Fruit fly (Drosophila melanogaster) whole organism, embryonic: ENCODE results near the gene Chchd3.

ENCODE experiments used
- Asciz ChIP-seq: fragments of 200-800 bp; sonication (Bioruptor generic); optimal IDR thresholded peaks from 2 replicates; lab custom pipeline; 2017; ENCODE audit warnings: missing biosample characterization, mild to moderate bottlenecking, missing genetic modification characterization, missing genetic modification reagents
- B-H1 ChIP-seq: fragments of 200-800 bp; sonication (Bioruptor generic); IDR thresholded peaks from 3 replicates; pipeline ENCODE4 v1.3.6; 2022; ENCODE audit warnings: missing biosample characterization, missing genetic modification characterization
- CG10431 ChIP-seq: fragments of 200-800 bp; sonication (Bioruptor generic); optimal IDR thresholded peaks from 3 replicates; lab custom pipeline; 2018; ENCODE audit warnings: missing biosample characterization, mild to moderate bottlenecking, missing genetic modification characterization
- CG11085 ChIP-seq: fragments of 200-800 bp; sonication (Bioruptor generic); IDR thresholded peaks from 2 replicates; pipeline ENCODE4 v1.3.6; 2022; ENCODE audit warnings: missing biosample characterization, missing genetic modification characterization
- CG11093 ChIP-seq: fragments of 200-800 bp; sonication (Bioruptor generic); IDR thresholded peaks from 3 replicates; pipeline ENCODE4 v1.3.6; 2022; ENCODE audit warnings: missing biosample characterization, missing genetic modification characterization
- CG14710 ChIP-seq: fragments of 200-800 bp; sonication (Bioruptor generic); optimal IDR thresholded peaks from 3 replicates; lab custom pipeline; 2019; ENCODE audit warnings: missing biosample characterization, mild to moderate bottlenecking, missing genetic modification characterization, moderate library complexity
- CG15011 ChIP-seq: fragments of 200-800 bp; sonication (Bioruptor generic); optimal IDR thresholded peaks from 3 replicates; lab custom pipeline; 2018; ENCODE audit warnings: missing biosample characterization, mild to moderate bottlenecking, missing genetic modification characterization
- CG15479 ChIP-seq: fragments of 200-800 bp; sonication (Bioruptor generic); optimal IDR thresholded peaks from 3 replicates; lab custom pipeline; 2019; ENCODE audit warnings: missing biosample characterization, mild to moderate bottlenecking, missing genetic modification characterization, moderate library complexity
- CG16863 ChIP-seq: fragments of 200-800 bp; sonication (Bioruptor generic); optimal IDR thresholded peaks from 3 replicates; lab custom pipeline; 2016; ENCODE audit warnings: missing biosample characterization, missing genetic modification characterization
- CG17361 ChIP-seq: fragments of 200-800 bp; sonication (Bioruptor generic); IDR thresholded peaks from 3 replicates; pipeline ENCODE4 v1.3.6; 2022; ENCODE audit warnings: missing biosample characterization, missing genetic modification characterization
- CG2120 ChIP-seq: fragments of 200-800 bp; sonication (Bioruptor generic); optimal IDR thresholded peaks from 3 replicates; lab custom pipeline; 2016; ENCODE audit warnings: missing biosample characterization, missing genetic modification characterization
- CG42726 ChIP-seq: fragments of 200-800 bp; sonication (Bioruptor generic); IDR thresholded peaks from 2 replicates; pipeline ENCODE4 v1.3.6; 2022; ENCODE audit warnings: missing biosample characterization, missing genetic modification characterization; ENCODE audit not compliant: partially characterized antibody
- CG43689 ChIP-seq: fragments of 200-800 bp; sonication (Bioruptor generic); IDR thresholded peaks from 2 replicates; pipeline ENCODE4 v1.3.6; 2022; ENCODE audit warnings: missing biosample characterization, missing genetic modification characterization
- CG4424 ChIP-seq: fragments of 200-800 bp; sonication (Bioruptor generic); optimal IDR thresholded peaks from 3 replicates; lab custom pipeline; 2016; ENCODE audit warnings: missing biosample characterization, missing genetic modification characterization
- CG4707 ChIP-seq: fragments of 200-800 bp; sonication (Bioruptor generic); optimal IDR thresholded peaks from 2 replicates; lab custom pipeline; 2018; ENCODE audit warnings: missing biosample characterization, mild to moderate bottlenecking, missing genetic modification characterization, moderate library complexity
- CG6654 ChIP-seq: fragments of 200-800 bp; sonication (Bioruptor generic); optimal IDR thresholded peaks from 2 replicates; lab custom pipeline; 2017; ENCODE audit warnings: missing biosample characterization, mild to moderate bottlenecking, missing genetic modification characterization
- D19A ChIP-seq: fragments of 200-800 bp; optimal IDR thresholded peaks from 3 replicates; lab custom pipeline; 2019; ENCODE audit warnings: missing biosample characterization, mild to moderate bottlenecking, missing genetic modification characterization, moderate library complexity
- D19B ChIP-seq: fragments of 200-800 bp; sonication (Bioruptor generic); optimal IDR thresholded peaks from 2 replicates; lab custom pipeline; 2017; ENCODE audit warnings: missing biosample characterization, mild to moderate bottlenecking, missing genetic modification characterization
- Dip2 ChIP-seq: fragments of 200-800 bp; sonication (Bioruptor generic); IDR thresholded peaks from 2 replicates; pipeline ENCODE4 v1.3.6; 2022; ENCODE audit warnings: missing biosample characterization, missing genetic modification characterization
- Dref ChIP-seq: fragments of 200-800 bp; sonication (Bioruptor generic); IDR thresholded peaks from 2 replicates; pipeline ENCODE4 v1.3.6; 2022; ENCODE audit warnings: missing biosample characterization, missing genetic modification characterization
- Ets65A ChIP-seq: fragments of 200-800 bp; sonication (Bioruptor generic); peaks from one replicate; lab custom pipeline; 2016; ENCODE audit warnings: missing biosample characterization, missing genetic modification characterization
- Fer2 ChIP-seq: fragments of 200-800 bp; sonication (Bioruptor generic); optimal IDR thresholded peaks from 2 replicates; lab custom pipeline; 2018; ENCODE audit warnings: missing biosample characterization, mild to moderate bottlenecking, missing genetic modification characterization, moderate library complexity
- Gug ChIP-seq: fragments of 200-800 bp; sonication (Bioruptor generic); IDR thresholded peaks from 4 replicates; pipeline ENCODE4 v1.3.6; 2022; ENCODE audit warnings: missing biosample characterization, missing genetic modification characterization
- Hr3 ChIP-seq: fragments of 200-800 bp; sonication (Bioruptor generic); optimal IDR thresholded peaks from 3 replicates; lab custom pipeline; 2016; ENCODE audit warnings: missing biosample characterization, missing genetic modification characterization
- MBD-R2 ChIP-seq: fragments of 200-800 bp; sonication (Bioruptor generic); IDR thresholded peaks from 2 replicates; pipeline ENCODE4 v1.3.6; 2022; ENCODE audit warnings: missing biosample characterization, missing genetic modification characterization
- Med ChIP-seq: fragments of 200-800 bp; sonication (Bioruptor generic); peaks from one replicate; lab custom pipeline; 2016; ENCODE audit warnings: missing biosample characterization, missing genetic modification characterization, mild to moderate bottlenecking, inconsistent platforms, moderate library complexity
- Rx ChIP-seq: fragments of 200-800 bp; sonication (Bioruptor generic); IDR thresholded peaks from 2 replicates; pipeline ENCODE4 v1.3.6; 2022; ENCODE audit warnings: missing biosample characterization, missing genetic modification characterization
- br ChIP-seq: fragments of >200 bp; optimal IDR thresholded peaks from 2 replicates; lab custom pipeline; 2017
- cato ChIP-seq: fragments of 200-800 bp; sonication (Bioruptor generic); optimal IDR thresholded peaks from 2 replicates; lab custom pipeline; 2016; ENCODE audit warnings: missing biosample characterization, missing genetic modification characterization, borderline replicate concordance
- cg ChIP-seq: fragments of 200-800 bp; sonication (Bioruptor generic); optimal IDR thresholded peaks from 3 replicates; lab custom pipeline; 2019; ENCODE audit warnings: missing biosample characterization, mild to moderate bottlenecking, missing genetic modification characterization, moderate library complexity
- chinmo ChIP-seq: fragments of 200-800 bp; sonication (Bioruptor generic); IDR thresholded peaks from 4 replicates; pipeline ENCODE4 v1.3.6; 2022; ENCODE audit warnings: missing biosample characterization, missing genetic modification characterization; ENCODE audit not compliant: partially characterized antibody
- crc ChIP-seq: fragments of 200-800 bp; sonication (Bioruptor generic); optimal IDR thresholded peaks from 2 replicates; lab custom pipeline; 2016; ENCODE audit warnings: missing biosample characterization, missing genetic modification characterization
- danr ChIP-seq: fragments of 200-800 bp; sonication (Bioruptor generic); IDR thresholded peaks from 2 replicates; pipeline ENCODE4 v1.3.6; 2022; ENCODE audit warnings: missing biosample characterization, missing genetic modification characterization
- gcm ChIP-seq: fragments of 200-800 bp; sonication (Bioruptor generic); optimal IDR thresholded peaks from 2 replicates; lab custom pipeline; 2019; ENCODE audit warnings: missing biosample characterization, mild to moderate bottlenecking, missing genetic modification characterization, moderate library complexity
- gem ChIP-seq: fragments of 200-800 bp; sonication (Bioruptor generic); optimal IDR thresholded peaks from 2 replicates; lab custom pipeline; 2019; ENCODE audit warnings: missing biosample characterization, mild to moderate bottlenecking, missing genetic modification characterization, moderate library complexity
- grau ChIP-seq: fragments of 200-800 bp; optimal IDR thresholded peaks from 3 replicates; lab custom pipeline; 2019; ENCODE audit warnings: missing biosample characterization, mild to moderate bottlenecking, missing genetic modification characterization, moderate library complexity
- gt ChIP-seq: fragments of 200-800 bp; sonication (Bioruptor generic); IDR thresholded peaks from 2 replicates; pipeline ENCODE4 v1.3.6; 2022; ENCODE audit warnings: missing biosample characterization, missing genetic modification characterization
- ham ChIP-seq: fragments of 200-800 bp; sonication (Bioruptor generic); IDR thresholded peaks from 2 replicates; pipeline ENCODE4 v1.3.6; 2022; ENCODE audit warnings: missing biosample characterization, missing genetic modification characterization
- hkb ChIP-seq, 2 experiments: fragments of 200-800 bp in 1 of 2; fragments of >200 bp in 1 of 2; sonication (Bioruptor generic) in 1 of 2; IDR thresholded peaks in 1 of 2; optimal IDR thresholded peaks in 1 of 2; 2 replicates each; pipeline versions ENCODE4 v1.3.6 to Lab custom; 2017 to 2022; ENCODE audit warnings: missing biosample characterization in 1 of 2, missing genetic modification characterization in 1 of 2
- inv ChIP-seq: fragments of 200-800 bp; sonication (Bioruptor generic); IDR thresholded peaks from 2 replicates; pipeline ENCODE4 v1.3.6; 2022; ENCODE audit warnings: missing biosample characterization, missing genetic modification characterization; ENCODE audit not compliant: partially characterized antibody
- knrl ChIP-seq: fragments of 200-800 bp; sonication (Bioruptor generic); IDR thresholded peaks from 3 replicates; pipeline ENCODE4 v1.3.6; 2022; ENCODE audit warnings: missing biosample characterization, missing genetic modification characterization; ENCODE audit not compliant: partially characterized antibody
- prd ChIP-seq, 3 experiments: fragments of >200 bp in 2 of 3; fragments of 200-800 bp in 1 of 3; sonication (Bioruptor generic) in 1 of 3; optimal IDR thresholded peaks in 2 of 3; IDR thresholded peaks in 1 of 3; 2 replicates in 2 of 3; 3 replicates in 1 of 3; pipeline versions ENCODE4 v1.3.6 to Lab custom; 2017 to 2022; ENCODE audit warnings: missing biosample characterization in 1 of 3, missing genetic modification characterization in 1 of 3
- pzg ChIP-seq: fragments of 200-800 bp; sonication (Bioruptor generic); optimal IDR thresholded peaks from 3 replicates; lab custom pipeline; 2018; ENCODE audit warnings: missing biosample characterization, mild to moderate bottlenecking, missing genetic modification characterization, moderate library complexity
- stc ChIP-seq: fragments of 200-800 bp; sonication (Bioruptor generic); IDR thresholded peaks from 2 replicates; pipeline ENCODE4 v1.3.6; 2022; ENCODE audit warnings: missing biosample characterization, missing genetic modification characterization
- tgo ChIP-seq: fragments of 200-800 bp; sonication (Bioruptor generic); IDR thresholded peaks from 3 replicates; pipeline ENCODE4 v1.3.6; 2022; ENCODE audit warnings: missing biosample characterization, missing genetic modification characterization
- tio ChIP-seq: fragments of 200-800 bp; sonication (Bioruptor generic); optimal IDR thresholded peaks from 2 replicates; lab custom pipeline; 2017; ENCODE audit warnings: missing biosample characterization, missing genetic modification characterization, inconsistent platforms
- trh ChIP-seq: fragments of 200-800 bp; sonication (Bioruptor generic); optimal IDR thresholded peaks from 2 replicates; lab custom pipeline; 2016; ENCODE audit warnings: missing biosample characterization, missing genetic modification characterization
- tx ChIP-seq: fragments of 200-800 bp; sonication (Bioruptor generic); optimal IDR thresholded peaks from 2 replicates; lab custom pipeline; 2016; ENCODE audit warnings: missing biosample characterization, missing genetic modification characterization
- unpg ChIP-seq: fragments of 200-800 bp; sonication (Bioruptor generic); optimal IDR thresholded peaks from 3 replicates; lab custom pipeline; 2018; ENCODE audit warnings: missing biosample characterization, mild to moderate bottlenecking, missing genetic modification characterization, moderate library complexity
- zfh2 ChIP-seq: fragments of 200-800 bp; sonication (Bioruptor generic); optimal IDR thresholded peaks from 2 replicates; lab custom pipeline; 2016; ENCODE audit warnings: missing biosample characterization, missing genetic modification characterization

Chchd3 gene

dm6 chr3R:31062344-31062964 lies 8.7 kb upstream of the Chchd3 start (continued):
- no peak for TF ChIP-seq MBD-R2 (GFP tag; lab: Robert Waterston, UW)
- TF ChIP-seq br (lab: Kevin White, UChicago) = no peak
- no peak for TF ChIP-seq Gug
- no peak for TF ChIP-seq CG14710 (tag; lab: Kevin White, UChicago)
- TF ChIP-seq CG17361 (GFP tag; lab: Robert Waterston, UW) = no peak
- TF ChIP-seq danr = no peak
- no peak for TF ChIP-seq Hr3 (GFP tag; lab: Kevin White, UChicago)
- TF ChIP-seq gcm (GFP tag; lab: Kevin White, UChicago) = no peak
- 0 out of 4 replicates have a peak, but pooled peaks have one; percentile 39 for TF ChIP-seq chinmo (GFP tag; lab: Robert Waterston, UW)
- TF ChIP-seq CG43689 (GFP tag; lab: Robert Waterston, UW) = no peak
- TF ChIP-seq CG6654 (GFP tag; lab: Kevin White, UChicago) = no peak
- no peak for TF ChIP-seq CG15479 (GFP tag; lab: Kevin White, UChicago)
- no peak for TF ChIP-seq CG11085 (GFP tag; lab: Robert Waterston, UW)
- no peak for TF ChIP-seq pzg (GFP tag; lab: Kevin White, UChicago)
- no peak for TF ChIP-seq ham (GFP tag; lab: Robert Waterston, UW)
- no peak for TF ChIP-seq crc (GFP tag; lab: Kevin White, UChicago)
- no peak for TF ChIP-seq tgo
- TF ChIP-seq B-H1 = no peak
- TF ChIP-seq stc = no peak
- TF ChIP-seq CG4424 (GFP tag; lab: Kevin White, UChicago) = no peak
- TF ChIP-seq Asciz = no peak
- TF ChIP-seq CG2120 = peak; percentile 30
- no peak for TF ChIP-seq CG4707 (GFP tag; lab: Kevin White, UChicago)
- TF ChIP-seq CG15011 = no peak
- no peak for TF ChIP-seq prd (optimal IDR thresholded peaks at IDR 0.05; lab: Kevin White, UChicago)
- peak; percentile 43; the same call in 1 of the 3 replicates for TF ChIP-seq prd (GFP tag; IDR thresholded peaks at IDR 0.05; lab: Robert Waterston, UW)
- no peak for TF ChIP-seq cato (GFP tag; lab: Kevin White, UChicago)
- TF ChIP-seq Dref (GFP tag; lab: Robert Waterston, UW) = no peak
- TF ChIP-seq trh (GFP tag; lab: Kevin White, UChicago) = no peak
- TF ChIP-seq CG42726 (GFP tag; lab: Robert Waterston, UW) = no peak
- TF ChIP-seq CG16863 (GFP tag; lab: Kevin White, UChicago) = no peak
- TF ChIP-seq gem (tag; lab: Kevin White, UChicago) = peak; percentile 68
- TF ChIP-seq D19B (GFP tag; lab: Kevin White, UChicago) = no peak
- TF ChIP-seq Fer2 (tag; lab: Kevin White, UChicago) = no peak
- peak; percentile 31 for TF ChIP-seq unpg (GFP tag; lab: Kevin White, UChicago)
- TF ChIP-seq knrl (GFP tag; lab: Robert Waterston, UW) = no peak
- TF ChIP-seq cg = peak; percentile 95
- no peak for TF ChIP-seq CG11093 (GFP tag; lab: Robert Waterston, UW)
- no peak for TF ChIP-seq hkb (optimal IDR thresholded peaks at IDR 0.05; lab: Kevin White, UChicago)
- TF ChIP-seq hkb (GFP tag; IDR thresholded peaks at IDR 0.05; lab: Robert Waterston, UW) = no peak
- TF ChIP-seq D19A (tag; lab: Kevin White, UChicago) = no peak
- no peak for TF ChIP-seq gt (GFP tag; lab: Robert Waterston, UW)
- TF ChIP-seq CG10431 (GFP tag; lab: Kevin White, UChicago) = no peak
- TF ChIP-seq zfh2 (GFP tag; lab: Kevin White, UChicago) = no peak
- no peak for TF ChIP-seq tio
- no peak for TF ChIP-seq Rx (GFP tag; lab: Robert Waterston, UW)
- no peak for TF ChIP-seq tx (GFP tag; lab: Kevin White, UChicago)
- no peak for TF ChIP-seq Med
- no peak for TF ChIP-seq Ets65A (GFP tag; lab: Kevin White, UChicago)
- TF ChIP-seq grau (tag; lab: Kevin White, UChicago) = no peak
- no peak for TF ChIP-seq Dip2 (GFP tag; lab: Robert Waterston, UW)
- no peak for TF ChIP-seq inv (GFP tag; lab: Robert Waterston, UW)
